Worm (Caenorhabditis elegans) whole organism, L1 larva: ENCODE measurements around the gene let-653.

ENCODE experiments used
- C34B4.2 ChIP-seq: sonication (generic microtip); optimal IDR thresholded peaks from 2 replicates; lab custom pipeline; 2017; ENCODE audit warnings: mild to moderate bottlenecking, missing genetic modification characterization, missing compliant biosample characterization
- aha-1 ChIP-seq: fragments of 150-350 bp; optimal IDR thresholded peaks from 2 replicates; lab custom pipeline; 2014; ENCODE audit warnings: missing biosample characterization, missing genetic modification characterization
- ama-1 ChIP-seq: fragments of 150-350 bp; optimal IDR thresholded peaks from 2 replicates; lab custom pipeline; 2014
- blmp-1 ChIP-seq: fragments of 150-350 bp; optimal IDR thresholded peaks from 2 replicates; lab custom pipeline; 2014; ENCODE audit warnings: missing biosample characterization, missing genetic modification characterization
- dpl-1 ChIP-seq, 3 experiments: fragments of 150-350 bp in 2 of 3; sonication (generic microtip) in 1 of 3; optimal IDR thresholded peaks; 2 replicates each; lab custom pipeline; 2014 to 2017; ENCODE audit warnings: missing biosample characterization in 3 of 3, missing genetic modification characterization in 3 of 3, missing genetic modification reagents in 3 of 3
- dsc-1 ChIP-seq: sonication (generic microtip); optimal IDR thresholded peaks from 2 replicates; lab custom pipeline; 2016; ENCODE audit warnings: mild to moderate bottlenecking, missing genetic modification characterization, missing compliant biosample characterization
- efl-1 ChIP-seq, 4 experiments: fragments of 150-350 bp; optimal IDR thresholded peaks in 3 of 4; peaks in 1 of 4; 1 replicate in 1 of 4; 2 replicates in 3 of 4; lab custom pipeline; 2014; ENCODE audit warnings: missing biosample characterization in 2 of 4, missing genetic modification characterization in 2 of 4, missing genetic modification reagents in 2 of 4
- efl-3 ChIP-seq: fragments of 200-800 bp; sonication (Bioruptor generic); optimal IDR thresholded peaks from 2 replicates; lab custom pipeline; 2018; ENCODE audit warnings: mild to moderate bottlenecking, missing genetic modification characterization, missing compliant biosample characterization
- egl-13 ChIP-seq: sonication (generic microtip); optimal IDR thresholded peaks from 2 replicates; lab custom pipeline; 2016; ENCODE audit warnings: missing genotype, missing genetic modification reagents, missing genetic modification characterization, missing compliant biosample characterization
- elt-2 ChIP-seq: sonication (generic microtip); optimal IDR thresholded peaks from 2 replicates; lab custom pipeline; 2016; ENCODE audit warnings: missing genetic modification characterization, mild to moderate bottlenecking, inconsistent platforms, missing compliant biosample characterization, missing genetic modification reagents
- elt-3 ChIP-seq, 6 experiments: fragments of 150-350 bp in 1 of 6; sonication (generic microtip); optimal IDR thresholded peaks; 2 replicates each; lab custom pipeline; 2017 to 2018; ENCODE audit warnings: missing biosample characterization in 6 of 6, missing genetic modification characterization in 6 of 6, inconsistent platforms in 1 of 6
- ets-5 ChIP-seq: fragments of 200-800 bp; sonication (Bioruptor generic); IDR thresholded peaks from 2 replicates; pipeline ENCODE4 v1.3.6; 2022; ENCODE audit warnings: missing genetic modification characterization, missing compliant biosample characterization
- fkh-4 ChIP-seq: sonication (generic microtip); optimal IDR thresholded peaks from 2 replicates; lab custom pipeline; 2016; ENCODE audit warnings: missing compliant biosample characterization, missing genetic modification characterization, borderline replicate concordance
- fkh-8 ChIP-seq: sonication (generic microtip); optimal IDR thresholded peaks from 2 replicates; lab custom pipeline; 2016; ENCODE audit warnings: mild to moderate bottlenecking, missing genetic modification characterization, missing compliant biosample characterization
- grh-1 ChIP-seq: fragments of 200-800 bp; sonication (Bioruptor generic); IDR thresholded peaks from 2 replicates; pipeline ENCODE4 v1.3.6; 2022; ENCODE audit warnings: missing genetic modification reagents, missing genetic modification characterization, missing compliant biosample characterization
- hlh-17 ChIP-seq: fragments of 200-800 bp; sonication (Bioruptor generic); optimal IDR thresholded peaks from 2 replicates; lab custom pipeline; 2018; ENCODE audit warnings: missing genetic modification characterization, mild to moderate bottlenecking, missing compliant biosample characterization, moderate library complexity, borderline replicate concordance
- hpl-2 ChIP-seq: fragments of 150-350 bp; optimal IDR thresholded peaks from 2 replicates; lab custom pipeline; 2014; ENCODE audit warnings: missing biosample characterization, missing genetic modification reagents, missing genetic modification characterization
- irx-1 ChIP-seq: sonication (generic microtip); optimal IDR thresholded peaks from 2 replicates; lab custom pipeline; 2016; ENCODE audit warnings: missing genetic modification characterization, missing compliant biosample characterization
- lin-13 ChIP-seq: fragments of 150-350 bp; optimal IDR thresholded peaks from 2 replicates; lab custom pipeline; 2014; ENCODE audit warnings: missing biosample characterization, missing genetic modification reagents, missing genetic modification characterization
- lin-14 ChIP-seq: fragments of 200-800 bp; sonication (Bioruptor generic); optimal IDR thresholded peaks from 2 replicates; lab custom pipeline; 2018; ENCODE audit warnings: mild to moderate bottlenecking, missing genetic modification characterization, moderate library complexity, missing compliant biosample characterization
- lsy-2 ChIP-seq, 2 experiments: fragments of 150-350 bp; optimal IDR thresholded peaks; 2 replicates each; lab custom pipeline; 2014; ENCODE audit warnings: missing biosample characterization in 2 of 2, missing genetic modification characterization in 2 of 2
- mef-2 ChIP-seq: fragments of 150-350 bp; optimal IDR thresholded peaks from 2 replicates; lab custom pipeline; 2014; ENCODE audit warnings: missing biosample characterization, missing genetic modification characterization
- mep-1 ChIP-seq: fragments of 150-350 bp; optimal IDR thresholded peaks from 2 replicates; lab custom pipeline; 2014; ENCODE audit warnings: missing biosample characterization, missing genetic modification characterization
- nhr-237 ChIP-seq: fragments of 150-350 bp; optimal IDR thresholded peaks from 2 replicates; lab custom pipeline; 2014; ENCODE audit warnings: missing biosample characterization, missing genetic modification characterization
- nhr-77 ChIP-seq: fragments of 150-350 bp; optimal IDR thresholded peaks from 2 replicates; lab custom pipeline; 2014; ENCODE audit warnings: missing biosample characterization, missing genetic modification characterization
- nhr-85 ChIP-seq: sonication (generic microtip); peaks from one replicate; lab custom pipeline; 2016; ENCODE audit warnings: missing genetic modification characterization, inconsistent platforms, missing compliant biosample characterization
- pag-3 ChIP-seq: sonication (generic microtip); optimal IDR thresholded peaks from 2 replicates; lab custom pipeline; 2017; ENCODE audit warnings: missing genetic modification characterization, mild to moderate bottlenecking, missing compliant biosample characterization, antibody characterized with exemption, borderline replicate concordance; ENCODE audit not compliant: insufficient read depth
- pqm-1 ChIP-seq: sonication (generic microtip); optimal IDR thresholded peaks from 3 replicates; lab custom pipeline; 2017; ENCODE audit warnings: missing biosample characterization, missing genetic modification characterization
- sox-4 ChIP-seq: sonication (generic microtip); optimal IDR thresholded peaks from 2 replicates; lab custom pipeline; 2016; ENCODE audit warnings: missing genetic modification characterization, missing compliant biosample characterization
- swsn-7 ChIP-seq: sonication (generic microtip); optimal IDR thresholded peaks from 2 replicates; lab custom pipeline; 2016; ENCODE audit warnings: missing genetic modification characterization, missing compliant biosample characterization
- unc-30 ChIP-seq: sonication (generic microtip); optimal IDR thresholded peaks from 2 replicates; lab custom pipeline; 2017; ENCODE audit warnings: missing biosample characterization, missing genetic modification characterization
- unc-86 ChIP-seq: sonication (generic microtip); optimal IDR thresholded peaks from 2 replicates; lab custom pipeline; 2016; ENCODE audit warnings: missing genetic modification characterization, missing compliant biosample characterization
- ztf-4 ChIP-seq: fragments of 150-350 bp; optimal IDR thresholded peaks from 2 replicates; lab custom pipeline; 2014; ENCODE audit warnings: missing biosample characterization, missing genetic modification characterization

The let-653 gene

DNA sequence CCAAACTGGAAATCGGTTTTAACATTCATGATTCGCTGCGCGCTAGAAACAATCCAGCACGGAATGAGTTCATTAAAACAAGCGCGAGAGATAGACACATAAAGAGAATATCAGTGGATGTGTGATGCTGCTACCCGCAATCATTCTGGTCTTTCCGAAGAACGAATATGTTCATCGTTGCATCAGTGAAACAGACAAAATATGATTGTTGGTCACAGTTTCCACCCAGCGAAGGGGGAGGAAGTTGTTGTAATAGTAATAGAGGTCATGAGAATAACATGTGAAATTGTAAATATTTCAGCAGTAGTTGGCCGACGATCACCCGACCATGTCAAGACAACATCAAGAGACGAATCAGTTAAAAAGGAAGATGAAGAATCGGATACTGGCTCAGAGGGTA, 15.8 kb downstream of the let-653 start (continued):
- no peak for TF ChIP-seq efl-3 (GFP tag; lab: Kevin White, UChicago)
- no peak for TF ChIP-seq mep-1 (tag; lab: Kevin White, UChicago)
- no peak for TF ChIP-seq ama-1 (lab: Kevin White, UChicago)
- TF ChIP-seq fkh-4 (tag; lab: Kevin White, UChicago) = no peak
- no peak for TF ChIP-seq unc-30 (tag; lab: Kevin White, UChicago)
- no peak for TF ChIP-seq unc-86
- no peak for TF ChIP-seq swsn-7 (tag; lab: Kevin White, UChicago)
- TF ChIP-seq dsc-1 (tag; lab: Kevin White, UChicago) = no peak
- no peak for TF ChIP-seq sox-4 (tag; lab: Kevin White, UChicago)
- no peak for TF ChIP-seq lsy-2 (tag; optimal IDR thresholded peaks at IDR 0.05; lab: Kevin White, UChicago)
- no peak for TF ChIP-seq mef-2 (tag; lab: Kevin White, UChicago)
- no peak for TF ChIP-seq lin-13 (GFP tag; lab: Kevin White, UChicago)
- TF ChIP-seq ztf-4 (tag; lab: Kevin White, UChicago) = no peak

- no peak for TF ChIP-seq efl-1 (optimal IDR thresholded peaks at IDR 0.05; lab: Kevin White, UChicago)
- TF ChIP-seq efl-1 (GFP tag; optimal IDR thresholded peaks at IDR 0.05 in 1 of 2; lab: Kevin White, UChicago) = peak in 1 of 2 experiments; percentile 48
- peak in 1 of 6 experiments; percentile 30 for TF ChIP-seq elt-3 (tag; optimal IDR thresholded peaks at IDR 0.05; lab: Kevin White, UChicago)
- TF ChIP-seq nhr-85 = peak; percentile 45
- TF ChIP-seq ets-5 = no peak
Measured at ce11 chrIV:11902832-11903231, 17.4 kb downstream of the let-653 start.

DNA sequence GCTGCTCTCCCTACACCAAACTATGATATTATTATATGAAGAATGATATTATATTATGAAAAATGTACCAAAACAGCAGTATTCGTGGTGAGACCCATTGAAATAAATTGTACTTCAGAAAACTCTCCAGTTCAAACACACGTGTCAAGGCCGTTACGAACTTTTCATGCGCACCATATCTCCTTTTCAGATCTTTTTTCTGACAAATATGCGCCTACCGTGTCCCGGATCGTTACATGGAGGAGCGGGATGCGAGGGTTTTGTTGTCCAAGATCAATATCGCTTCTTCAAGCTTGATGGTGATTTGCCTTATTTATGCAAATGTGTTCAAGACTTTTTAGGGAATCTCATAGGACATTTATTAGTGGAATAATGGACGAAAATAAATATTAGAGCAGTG, 18.3 kb downstream of the let-653 start:
- TF ChIP-seq grh-1 (GFP tag; lab: Robert Waterston, UW) (no peak), hlh-17 (GFP tag; lab: Kevin White, UChicago) (no peak), hpl-2 (GFP tag; lab: Kevin White, UChicago) (no peak), nhr-77 (no peak), irx-1 (tag; lab: Kevin White, UChicago) (no peak), nhr-85 (peak; percentile 64), nhr-237 (tag; lab: Kevin White, UChicago) (no peak), egl-13 (tag; lab: Kevin White, UChicago) (no peak), lin-14 (GFP tag; lab: Kevin White, UChicago) (peak; percentile 9), pqm-1 (tag; lab: Kevin White, UChicago) (no peak), dpl-1 (GFP tag; optimal IDR thresholded peaks at IDR 0.05; lab: Kevin White, UChicago) (no peak), elt-2 (tag; lab: Kevin White, UChicago) (no peak), C34B4.2 (tag; lab: Kevin White, UChicago) (no peak)

DNA sequence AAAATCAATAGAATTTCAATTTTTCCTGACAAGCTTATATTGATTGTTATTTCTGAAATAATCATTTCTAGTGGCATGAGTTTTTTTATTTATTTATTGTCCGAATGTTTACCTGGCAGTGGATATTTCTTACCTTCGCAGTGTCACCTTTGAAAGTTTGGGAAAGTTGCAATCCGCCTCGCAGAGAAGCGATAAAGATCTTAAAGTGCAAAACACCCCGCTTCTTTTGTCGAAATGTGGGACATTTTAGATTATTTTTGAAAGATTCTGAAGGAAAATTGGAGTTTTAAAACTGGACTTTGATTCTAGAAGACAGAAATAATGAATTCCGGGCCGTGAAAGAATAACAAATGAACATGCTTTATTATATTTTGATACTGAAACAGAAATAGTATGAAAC, 23.3 kb downstream of the let-653 start:
- TF ChIP-seq blmp-1 (tag; lab: Kevin White, UChicago) (peak; percentile 55), pag-3 (tag; lab: Kevin White, UChicago) (no peak), efl-1 (optimal IDR thresholded peaks at IDR 0.05; lab: Kevin White, UChicago) (no peak), efl-1 (GFP tag; optimal IDR thresholded peaks at IDR 0.05 in 1 of 2; lab: Kevin White, UChicago) (peak in 1 of 2 experiments; percentile 12)

DNA sequence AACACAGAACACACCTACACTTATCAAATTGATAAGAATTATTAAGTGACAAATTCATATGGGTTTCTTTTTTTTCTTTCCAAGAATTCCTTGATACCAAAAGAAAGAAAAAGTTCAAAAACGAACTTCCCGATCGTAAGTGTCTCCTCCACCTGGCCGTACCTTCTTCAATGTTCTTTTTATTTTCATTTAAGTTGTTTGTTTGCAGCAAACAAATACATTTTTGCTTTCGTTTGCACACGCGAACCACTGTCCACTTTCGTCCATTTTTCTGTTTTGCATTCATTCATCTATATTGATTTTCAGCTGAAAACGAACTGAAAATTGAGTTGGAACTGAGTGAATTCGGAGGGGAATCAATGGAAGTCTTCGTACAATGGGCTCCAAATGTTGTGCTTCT, 26.3 kb downstream of the let-653 start, which contains the start of gene VZK822L.2:
TSS of gene VZK822L.2 (plus strand) at position 301 of the 400 bp plus-strand sequence.
- TF ChIP-seq fkh-8 (no peak), hpl-2 (GFP tag; lab: Kevin White, UChicago) (no peak), efl-1 (optimal IDR thresholded peaks at IDR 0.05; lab: Kevin White, UChicago) (no peak), efl-1 (GFP tag; optimal IDR thresholded peaks at IDR 0.05 in 1 of 2; lab: Kevin White, UChicago) (peak in 1 of 2 experiments; percentile 19), aha-1 (tag; lab: Kevin White, UChicago) (no peak)
- TF ChIP-seq, all 84 proteins: peak for 1
